Worm (Caenorhabditis elegans) whole organism, L4 larva: Measurements from ENCODE around the gene abcf-3.
A peak's percentile ranks its signal among the peaks of the same experiment; 100 is the strongest.

ENCODE experiments used
- D1046.2 ChIP-seq: fragments of 200-800 bp; sonication (Bioruptor generic); IDR thresholded peaks from 2 replicates; pipeline ENCODE4 v1.3.6; 2022; ENCODE audit warnings: missing genetic modification characterization, missing compliant biosample characterization
- F44E2.7 ChIP-seq: fragments of 200-800 bp; sonication (Bioruptor generic); IDR thresholded peaks from 2 replicates; pipeline ENCODE4 v2.1.2; 2022; ENCODE audit warnings: missing genetic modification characterization, missing compliant biosample characterization
- F49E8.2 ChIP-seq: sonication (generic microtip); optimal IDR thresholded peaks from 2 replicates; lab custom pipeline; 2016; ENCODE audit warnings: missing compliant biosample characterization, mild to moderate bottlenecking, missing genetic modification characterization, borderline replicate concordance
- R02D3.7 ChIP-seq: fragments of 150-350 bp; sonication (generic microtip); optimal IDR thresholded peaks from 3 replicates; lab custom pipeline; 2014; ENCODE audit warnings: missing biosample characterization, missing genetic modification characterization
- T20F7.1 ChIP-seq: fragments of 200-800 bp; sonication (Bioruptor generic); optimal IDR thresholded peaks from 2 replicates; lab custom pipeline; 2018; ENCODE audit warnings: mild to moderate bottlenecking, missing genetic modification characterization, missing compliant biosample characterization
- Y105C5A.15 ChIP-seq: fragments of 200-800 bp; sonication (Bioruptor generic); IDR thresholded peaks from 2 replicates; pipeline ENCODE4 v1.3.6; 2022; ENCODE audit warnings: missing genetic modification characterization, missing compliant biosample characterization
- ZK546.5 ChIP-seq, 2 experiments: sonication (generic microtip); optimal IDR thresholded peaks; 2 replicates each; lab custom pipeline; 2017; ENCODE audit warnings: missing biosample characterization in 2 of 2, missing genetic modification characterization in 2 of 2
- aly-2 ChIP-seq: sonication (generic microtip); optimal IDR thresholded peaks from 2 replicates; lab custom pipeline; 2018; ENCODE audit warnings: missing biosample characterization, missing genetic modification characterization
- ama-1 ChIP-seq: fragments of 150-350 bp; optimal IDR thresholded peaks from 2 replicates; lab custom pipeline; 2014; ENCODE audit warnings: inconsistent platforms, mixed read lengths
- arid-1 ChIP-seq: fragments of 200-800 bp; sonication (Bioruptor generic); conservative IDR thresholded peaks from 2 replicates; pipeline ENCODE4 v1.3.6; 2022; ENCODE audit warnings: missing genetic modification reagents, missing genetic modification characterization, missing compliant biosample characterization
- attf-4 ChIP-seq: sonication (generic microtip); optimal IDR thresholded peaks from 3 replicates; lab custom pipeline; 2017; ENCODE audit warnings: missing biosample characterization, missing genetic modification characterization
- ceh-32 ChIP-seq: sonication (generic microtip); optimal IDR thresholded peaks from 2 replicates; lab custom pipeline; 2016; ENCODE audit warnings: mild to moderate bottlenecking, missing genetic modification characterization, missing compliant biosample characterization; ENCODE audit not compliant: poor library complexity
- ceh-82 ChIP-seq: sonication (generic microtip); optimal IDR thresholded peaks from 2 replicates; lab custom pipeline; 2017; ENCODE audit warnings: missing biosample characterization, missing genetic modification characterization
- dmd-6 ChIP-seq: fragments of 200-800 bp; sonication (Bioruptor generic); IDR thresholded peaks from 2 replicates; pipeline ENCODE4 v1.3.6; 2022; ENCODE audit warnings: missing genetic modification reagents, missing genetic modification characterization, missing compliant biosample characterization
- dmd-8 ChIP-seq: fragments of 200-800 bp; sonication (Bioruptor generic); IDR thresholded peaks from 2 replicates; pipeline ENCODE4 v1.3.6; 2022; ENCODE audit warnings: missing genetic modification characterization, missing compliant biosample characterization
- fkh-10 ChIP-seq: fragments of 150-350 bp; optimal IDR thresholded peaks from 2 replicates; lab custom pipeline; 2014; ENCODE audit warnings: missing biosample characterization, missing genetic modification reagents, missing genetic modification characterization
- hlh-11 ChIP-seq: fragments of 200-800 bp; sonication (Bioruptor generic); optimal IDR thresholded peaks from 2 replicates; lab custom pipeline; 2018; ENCODE audit warnings: mild to moderate bottlenecking, missing genetic modification characterization, missing compliant biosample characterization
- hmg-1.1 ChIP-seq: fragments of 200-800 bp; sonication (Bioruptor generic); IDR thresholded peaks from 2 replicates; pipeline ENCODE4 v1.3.6; 2022; ENCODE audit warnings: missing genetic modification reagents, missing genetic modification characterization, missing compliant biosample characterization
- jun-1 ChIP-seq: fragments of 150-350 bp; optimal IDR thresholded peaks from 2 replicates; lab custom pipeline; 2014; ENCODE audit warnings: missing biosample characterization, missing genetic modification reagents, missing genetic modification characterization
- lim-7 ChIP-seq: fragments of 200-800 bp; sonication (Bioruptor generic); IDR thresholded peaks from 2 replicates; pipeline ENCODE4 v1.3.6; 2022; ENCODE audit warnings: missing genetic modification characterization, missing compliant biosample characterization
- lin-1 ChIP-seq: fragments of 200-800 bp; sonication (Bioruptor generic); IDR thresholded peaks from 2 replicates; pipeline ENCODE4 v1.3.6; 2022; ENCODE audit warnings: missing genetic modification reagents, missing genetic modification characterization, missing compliant biosample characterization
- lin-13 ChIP-seq: fragments of 150-350 bp; optimal IDR thresholded peaks from 2 replicates; lab custom pipeline; 2014; ENCODE audit warnings: missing biosample characterization, missing genetic modification reagents, missing genetic modification characterization
- lin-15B ChIP-seq: fragments of 150-350 bp; sonication (generic microtip); optimal IDR thresholded peaks from 3 replicates; lab custom pipeline; 2014; ENCODE audit warnings: missing biosample characterization, missing genetic modification characterization
- lin-29 ChIP-seq: fragments of 200-800 bp; sonication (Bioruptor generic); IDR thresholded peaks from 2 replicates; pipeline ENCODE4 v1.3.6; 2022; ENCODE audit warnings: missing genetic modification reagents, missing genetic modification characterization, missing compliant biosample characterization
- lin-39 ChIP-seq: fragments of 150-350 bp; optimal IDR thresholded peaks from 2 replicates; lab custom pipeline; 2014; ENCODE audit warnings: missing biosample characterization, missing genetic modification reagents, missing genetic modification characterization
- lir-3 ChIP-seq: sonication (generic microtip); optimal IDR thresholded peaks from 2 replicates; lab custom pipeline; 2016; ENCODE audit warnings: mild to moderate bottlenecking, missing genetic modification characterization, missing compliant biosample characterization
- madf-9 ChIP-seq: fragments of 200-800 bp; sonication (Bioruptor generic); conservative IDR thresholded peaks from 2 replicates; pipeline ENCODE4 v1.3.6; 2022; ENCODE audit warnings: missing genetic modification reagents, missing genetic modification characterization, missing compliant biosample characterization
- mdl-1 ChIP-seq, 2 experiments: fragments of 150-350 bp in 1 of 2; sonication (generic microtip) in 1 of 2; optimal IDR thresholded peaks; 2 replicates each; lab custom pipeline; 2014 to 2017; ENCODE audit warnings: missing biosample characterization in 2 of 2, missing genetic modification characterization in 2 of 2
- mdt-29 ChIP-seq: fragments of 200-800 bp; sonication (Bioruptor generic); IDR thresholded peaks from 2 replicates; pipeline ENCODE4 v1.3.6; 2022; ENCODE audit warnings: missing genetic modification reagents, missing genetic modification characterization, missing compliant biosample characterization
- mep-1 ChIP-seq: fragments of 150-350 bp; sonication (generic microtip); optimal IDR thresholded peaks from 3 replicates; lab custom pipeline; 2014; ENCODE audit warnings: missing biosample characterization, missing genetic modification characterization
- mes-2 ChIP-seq: sonication (generic microtip); optimal IDR thresholded peaks from 2 replicates; lab custom pipeline; 2016; ENCODE audit warnings: missing genotype, mild to moderate bottlenecking, missing genetic modification characterization, missing compliant biosample characterization; ENCODE audit not compliant: poor library complexity, severe bottlenecking
- mxl-2 ChIP-seq: fragments of 200-800 bp; sonication (Bioruptor generic); conservative IDR thresholded peaks from 2 replicates; pipeline ENCODE4 v1.3.6; 2022; ENCODE audit warnings: missing genetic modification reagents, missing genetic modification characterization, missing compliant biosample characterization
- nhr-10 ChIP-seq: fragments of 150-350 bp; optimal IDR thresholded peaks from 2 replicates; lab custom pipeline; 2014; ENCODE audit warnings: missing biosample characterization, missing genetic modification characterization
- nhr-111 ChIP-seq: fragments of 200-800 bp; sonication (Bioruptor generic); optimal IDR thresholded peaks from 2 replicates; lab custom pipeline; 2018; ENCODE audit warnings: mild to moderate bottlenecking, missing genetic modification characterization, missing compliant biosample characterization
- nhr-25 ChIP-seq: sonication (generic microtip); optimal IDR thresholded peaks from 2 replicates; lab custom pipeline; 2017; ENCODE audit warnings: missing genetic modification characterization, mild to moderate bottlenecking, missing compliant biosample characterization, antibody characterized with exemption, moderate library complexity, borderline replicate concordance; ENCODE audit not compliant: insufficient read depth
- nhr-42 ChIP-seq: fragments of 200-800 bp; sonication (Bioruptor generic); IDR thresholded peaks from 2 replicates; pipeline ENCODE4 v1.3.6; 2022; ENCODE audit warnings: missing genetic modification characterization, missing compliant biosample characterization
- nhr-6 ChIP-seq: fragments of 150-350 bp; optimal IDR thresholded peaks from 2 replicates; lab custom pipeline; 2014; ENCODE audit warnings: missing biosample characterization, missing genetic modification characterization
- nhr-76 ChIP-seq: fragments of 150-350 bp; optimal IDR thresholded peaks from 2 replicates; lab custom pipeline; 2014; ENCODE audit warnings: missing biosample characterization, missing genetic modification characterization
- pha-4 ChIP-seq, 2 experiments: fragments of 150-350 bp in 1 of 2; fragments of 200-800 bp in 1 of 2; sonication (Bioruptor generic) in 1 of 2; IDR thresholded peaks in 1 of 2; optimal IDR thresholded peaks in 1 of 2; 2 replicates each; pipeline versions ENCODE4 v1.3.6 to Lab custom; 2014 to 2022; ENCODE audit warnings: missing genetic modification characterization in 2 of 2, missing genetic modification reagents in 2 of 2, missing biosample characterization in 1 of 2, missing compliant biosample characterization in 1 of 2
- php-3 ChIP-seq: fragments of 200-800 bp; sonication (Bioruptor generic); IDR thresholded peaks from 2 replicates; pipeline ENCODE4 v1.3.6; 2022; ENCODE audit warnings: missing genetic modification reagents, missing genetic modification characterization, missing compliant biosample characterization
- saeg-2 ChIP-seq: fragments of 200-800 bp; sonication (Bioruptor generic); IDR thresholded peaks from 2 replicates; pipeline ENCODE4 v1.3.6; 2022; ENCODE audit warnings: missing genetic modification reagents, missing genetic modification characterization, missing compliant biosample characterization
- sdz-12 ChIP-seq: fragments of 200-800 bp; sonication (Bioruptor generic); optimal IDR thresholded peaks from 2 replicates; lab custom pipeline; 2018; ENCODE audit warnings: mild to moderate bottlenecking, missing genetic modification characterization, missing compliant biosample characterization
- set-16 ChIP-seq: fragments of 200-800 bp; sonication (Bioruptor generic); IDR thresholded peaks from 2 replicates; pipeline ENCODE4 v1.3.6; 2022; ENCODE audit warnings: missing genetic modification reagents, missing genetic modification characterization, missing compliant biosample characterization
- spr-1 ChIP-seq: sonication (generic microtip); optimal IDR thresholded peaks from 2 replicates; lab custom pipeline; 2016; ENCODE audit warnings: mild to moderate bottlenecking, missing genetic modification characterization, missing compliant biosample characterization
- spr-3 ChIP-seq: fragments of 200-800 bp; sonication (Bioruptor generic); optimal IDR thresholded peaks from 2 replicates; lab custom pipeline; 2018; ENCODE audit warnings: mild to moderate bottlenecking, missing genetic modification characterization, missing compliant biosample characterization
- tag-97 ChIP-seq: fragments of 200-800 bp; sonication (Bioruptor generic); IDR thresholded peaks from 2 replicates; pipeline ENCODE4 v1.3.6; 2022; ENCODE audit warnings: missing genetic modification characterization, missing compliant biosample characterization
- tra-1 ChIP-seq: fragments of 200-800 bp; sonication (Bioruptor generic); IDR thresholded peaks from 2 replicates; pipeline ENCODE4 v1.3.6; 2022; ENCODE audit warnings: missing genetic modification reagents, missing genetic modification characterization, missing compliant biosample characterization
- vab-7 ChIP-seq: fragments of 200-800 bp; sonication (Bioruptor generic); IDR thresholded peaks from 2 replicates; pipeline ENCODE4 v1.3.6; 2022; ENCODE audit warnings: missing genetic modification reagents, missing genetic modification characterization, missing compliant biosample characterization
- zip-2 ChIP-seq: fragments of 150-350 bp; optimal IDR thresholded peaks from 2 replicates; lab custom pipeline; 2014; ENCODE audit warnings: missing biosample characterization, missing genetic modification characterization
- ztf-7 ChIP-seq: fragments of 150-350 bp; optimal IDR thresholded peaks from 2 replicates; lab custom pipeline; 2014; ENCODE audit warnings: missing biosample characterization, missing genetic modification characterization

The abcf-3 gene

DNA sequence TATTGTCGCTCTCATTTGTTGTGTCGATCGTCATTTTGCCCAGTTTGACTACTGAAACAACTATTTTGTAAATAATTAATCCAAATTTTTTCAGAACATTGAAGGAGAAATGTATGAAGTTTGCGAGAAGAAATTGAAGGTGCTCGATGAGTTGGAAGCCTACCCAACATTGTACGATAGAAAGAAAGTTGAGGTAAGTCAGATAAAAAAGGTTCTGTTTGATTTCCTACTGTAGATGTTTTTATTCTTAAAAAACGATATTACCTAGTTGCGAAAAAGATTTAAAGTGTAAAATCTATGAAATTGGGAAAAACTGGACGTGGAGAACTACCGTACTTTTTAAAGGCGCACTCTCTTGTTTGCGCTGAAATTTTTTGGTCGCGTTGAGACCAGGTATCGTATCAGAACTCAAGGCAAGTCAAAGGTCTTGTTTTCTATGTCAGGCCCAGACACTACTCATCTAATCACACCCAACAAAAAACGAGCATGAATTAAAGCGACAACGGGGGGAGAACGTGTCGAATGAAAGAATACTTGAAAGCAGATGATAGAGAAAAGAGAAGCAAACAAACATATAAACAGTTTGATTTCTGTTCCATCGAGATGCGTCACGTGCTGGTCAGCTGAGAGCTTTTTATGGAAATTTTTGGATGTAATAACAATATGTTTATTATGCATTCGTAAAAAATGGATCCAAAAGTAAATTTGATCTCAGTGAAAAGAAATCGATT, 4.5 kb upstream of the abcf-3 start, which contains the start of gene efk-1 (continued):
- TF ChIP-seq ceh-32 (tag; lab: Kevin White, UChicago), result no peak
- TF ChIP-seq tra-1, result no peak
- no peak for TF ChIP-seq lin-29 (GFP tag; lab: Robert Waterston, UW)
- no peak for TF ChIP-seq mxl-2 (GFP tag; lab: Robert Waterston, UW)
- no peak for TF ChIP-seq tag-97 (GFP tag; lab: Robert Waterston, UW)
- TF ChIP-seq spr-3, result no peak
- TF ChIP-seq nhr-10 (tag; lab: Kevin White, UChicago), result no peak
- no peak for TF ChIP-seq ztf-7
- TF ChIP-seq R02D3.7, result no peak
- TF ChIP-seq nhr-6, result no peak
- TF ChIP-seq F49E8.2 (tag; lab: Kevin White, UChicago), result no peak
- TF ChIP-seq ceh-82 (tag; lab: Kevin White, UChicago), result no peak
- TF ChIP-seq spr-1 (tag; lab: Kevin White, UChicago), result no peak
- no peak for TF ChIP-seq lim-7
- peak in 1 of 2 experiments; percentile 37 for TF ChIP-seq mdl-1 (tag; optimal IDR thresholded peaks at IDR 0.05; lab: Kevin White, UChicago)
- TF ChIP-seq hmg-1.1 (GFP tag; lab: Robert Waterston, UW), result no peak
- TF ChIP-seq mep-1, result peak; percentile 20
- TF ChIP-seq mdt-29, result 0 out of 2 replicates have a peak, but pooled peaks have one; percentile 22
- TF ChIP-seq jun-1 (tag; lab: Kevin White, UChicago), result no peak
- TF ChIP-seq ama-1 (lab: Kevin White, UChicago), result peak; percentile 6
- no peak for TF ChIP-seq lir-3 (tag; lab: Kevin White, UChicago)
- no peak for TF ChIP-seq vab-7 (GFP tag; lab: Robert Waterston, UW)
- TF ChIP-seq dmd-8 (GFP tag; lab: Robert Waterston, UW), result no peak
- TF ChIP-seq nhr-42 (GFP tag; lab: Robert Waterston, UW), result no peak
- TF ChIP-seq dmd-6 (GFP tag; lab: Robert Waterston, UW), result peak; percentile 33; the same call in 1 of the 2 replicates
- TF ChIP-seq lin-1 (GFP tag; lab: Robert Waterston, UW), result 0 out of 2 replicates have a peak, but pooled peaks have one; percentile 17
- no peak for TF ChIP-seq mes-2 (tag; lab: Kevin White, UChicago)
- no peak for TF ChIP-seq Y105C5A.15
- TF ChIP-seq set-16 (GFP tag; lab: Robert Waterston, UW), result no peak
- TF ChIP-seq hlh-11 (tag; lab: Kevin White, UChicago), result peak; percentile 79
- TF ChIP-seq lin-13 (GFP tag; lab: Kevin White, UChicago), result no peak
- no peak for TF ChIP-seq aly-2
- TF ChIP-seq lin-15B (tag; lab: Kevin White, UChicago), result no peak
- no peak for TF ChIP-seq T20F7.1
- TF ChIP-seq nhr-111 (GFP tag; lab: Kevin White, UChicago), result no peak
- TF ChIP-seq D1046.2 (GFP tag; lab: Robert Waterston, UW), result no peak
- TF ChIP-seq ZK546.5 (tag; optimal IDR thresholded peaks at IDR 0.05; lab: Kevin White, UChicago), result no peak
- TF ChIP-seq fkh-10 (GFP tag; lab: Kevin White, UChicago), result no peak
- no peak for TF ChIP-seq lin-39 (tag; lab: Kevin White, UChicago)
- no peak for TF ChIP-seq arid-1 (GFP tag; lab: Robert Waterston, UW)
- no peak for TF ChIP-seq php-3
- no peak for TF ChIP-seq attf-4
- no peak for TF ChIP-seq sdz-12 (GFP tag; lab: Kevin White, UChicago)
- no peak for TF ChIP-seq pha-4 (GFP tag; IDR thresholded peaks at IDR 0.05; lab: Robert Waterston, UW)
- no peak for TF ChIP-seq pha-4 (tag; optimal IDR thresholded peaks at IDR 0.05; lab: Kevin White, UChicago)
- no peak for TF ChIP-seq madf-9 (GFP tag; lab: Robert Waterston, UW)
- TF ChIP-seq nhr-76 (tag; lab: Kevin White, UChicago), result no peak
- TF ChIP-seq zip-2 (tag; lab: Kevin White, UChicago), result no peak
- TF ChIP-seq nhr-25, result no peak
- no peak for TF ChIP-seq F44E2.7 (GFP tag; lab: Robert Waterston, UW)
- no peak for TF ChIP-seq saeg-2 (GFP tag; lab: Robert Waterston, UW)
